Worm (Caenorhabditis elegans) whole organism, young adult: ENCODE results near the gene F28C6.5.

Experiments used
- B0261.1 ChIP-seq: sonication (generic microtip); optimal IDR thresholded peaks from 2 replicates; lab custom pipeline; 2016; ENCODE audit warnings: mild to moderate bottlenecking, missing genetic modification characterization, moderate library complexity, missing compliant biosample characterization
- C06A6.2 ChIP-seq: fragments of 200-800 bp; sonication (Bioruptor generic); conservative IDR thresholded peaks from 2 replicates; pipeline ENCODE4 v1.3.6; 2022; ENCODE audit warnings: missing genetic modification characterization, missing compliant biosample characterization
- C17E4.6 ChIP-seq: fragments of 200-800 bp; sonication (Bioruptor generic); IDR thresholded peaks from 2 replicates; pipeline ENCODE4 v1.3.6; 2022; ENCODE audit warnings: missing genetic modification reagents, missing genetic modification characterization, missing compliant biosample characterization
- F10E7.11 ChIP-seq: sonication (generic microtip); optimal IDR thresholded peaks from 2 replicates; lab custom pipeline; 2017; ENCODE audit warnings: mild to moderate bottlenecking, missing genetic modification characterization, moderate library complexity, missing compliant biosample characterization
- F49E8.2 ChIP-seq: sonication (generic microtip); optimal IDR thresholded peaks from 3 replicates; lab custom pipeline; 2017; ENCODE audit warnings: missing genetic modification characterization, mild to moderate bottlenecking, missing compliant biosample characterization, antibody characterized with exemption, moderate library complexity; ENCODE audit not compliant: insufficient read depth
- F57A8.1 ChIP-seq: fragments of 200-800 bp; sonication (Bioruptor generic); optimal IDR thresholded peaks from 2 replicates; lab custom pipeline; 2018; ENCODE audit warnings: mild to moderate bottlenecking, missing genetic modification characterization, moderate library complexity, missing compliant biosample characterization
- K11D2.4 ChIP-seq: fragments of 200-800 bp; sonication (Bioruptor generic); IDR thresholded peaks from 2 replicates; pipeline ENCODE4 v1.3.6; 2022; ENCODE audit warnings: missing genetic modification reagents, missing genetic modification characterization, missing compliant biosample characterization
- T07F8.4 ChIP-seq: sonication (generic microtip); optimal IDR thresholded peaks from 2 replicates; lab custom pipeline; 2016; ENCODE audit warnings: mild to moderate bottlenecking, missing genetic modification characterization, moderate library complexity, missing compliant biosample characterization
- Y53F4B.3 ChIP-seq: fragments of 200-800 bp; sonication (Bioruptor generic); IDR thresholded peaks from 2 replicates; pipeline ENCODE4 v1.3.6; 2022; ENCODE audit warnings: missing genetic modification reagents, missing genetic modification characterization, missing compliant biosample characterization
- Y67H2A.10 ChIP-seq: fragments of 200-800 bp; sonication (Bioruptor generic); conservative IDR thresholded peaks from 2 replicates; pipeline ENCODE4 v1.3.6; 2022; ENCODE audit warnings: missing genetic modification reagents, missing genetic modification characterization, missing compliant biosample characterization
- akir-1 ChIP-seq: fragments of 200-800 bp; sonication (Bioruptor generic); optimal IDR thresholded peaks from 2 replicates; lab custom pipeline; 2018; ENCODE audit warnings: mild to moderate bottlenecking, missing genetic modification characterization, moderate library complexity, missing compliant biosample characterization
- atf-7 ChIP-seq: sonication (generic microtip); optimal IDR thresholded peaks from 2 replicates; lab custom pipeline; 2017; ENCODE audit warnings: mild to moderate bottlenecking, missing genetic modification characterization, missing compliant biosample characterization
- attf-3 ChIP-seq: fragments of 200-800 bp; sonication (Bioruptor generic); conservative IDR thresholded peaks from 2 replicates; pipeline ENCODE4 v1.3.6; 2022; ENCODE audit warnings: missing genetic modification reagents, missing genetic modification characterization, missing compliant biosample characterization
- cebp-1 ChIP-seq, 2 experiments: fragments of 200-800 bp in 1 of 2; sonication (Bioruptor generic) in 1 of 2; sonication (generic microtip) in 1 of 2; IDR thresholded peaks in 1 of 2; optimal IDR thresholded peaks in 1 of 2; 2 replicates each; pipeline versions ENCODE4 v1.3.6 to Lab custom; 2017 to 2022; ENCODE audit warnings: missing compliant biosample characterization in 2 of 2, missing genetic modification characterization in 2 of 2, mild to moderate bottlenecking in 1 of 2, missing genetic modification reagents in 1 of 2, moderate library complexity in 1 of 2
- ceh-100 ChIP-seq: fragments of 200-800 bp; sonication (Bioruptor generic); IDR thresholded peaks from 2 replicates; pipeline ENCODE4 v1.3.6; 2022; ENCODE audit warnings: missing genetic modification reagents, missing genetic modification characterization, missing compliant biosample characterization
- ceh-27 ChIP-seq: fragments of 200-800 bp; sonication (Bioruptor generic); optimal IDR thresholded peaks from 2 replicates; lab custom pipeline; 2018; ENCODE audit warnings: mild to moderate bottlenecking, missing genetic modification characterization, moderate library complexity, missing compliant biosample characterization
- ceh-79 ChIP-seq: sonication (generic microtip); optimal IDR thresholded peaks from 2 replicates; lab custom pipeline; 2017; ENCODE audit warnings: mild to moderate bottlenecking, missing genetic modification characterization, missing compliant biosample characterization
- chd-7 ChIP-seq: sonication (generic microtip); optimal IDR thresholded peaks from 2 replicates; lab custom pipeline; 2016; ENCODE audit warnings: mild to moderate bottlenecking, missing genetic modification characterization, moderate library complexity, missing compliant biosample characterization
- die-1 ChIP-seq: sonication (generic microtip); optimal IDR thresholded peaks from 2 replicates; lab custom pipeline; 2016; ENCODE audit warnings: missing genotype, mild to moderate bottlenecking, missing genetic modification characterization, missing compliant biosample characterization
- efl-1 ChIP-seq: fragments of 150-350 bp; optimal IDR thresholded peaks from 2 replicates; lab custom pipeline; 2014; ENCODE audit warnings: missing biosample characterization, missing genetic modification reagents, missing genetic modification characterization
- egl-18 ChIP-seq: fragments of 200-800 bp; sonication (Bioruptor generic); IDR thresholded peaks from 2 replicates; pipeline ENCODE4 v1.3.6; 2022; ENCODE audit warnings: missing genetic modification reagents, missing genetic modification characterization, missing compliant biosample characterization
- egl-44 ChIP-seq: fragments of 200-800 bp; sonication (Bioruptor generic); IDR thresholded peaks from 2 replicates; pipeline ENCODE4 v1.3.6; 2022; ENCODE audit warnings: missing genetic modification reagents, missing genetic modification characterization, missing compliant biosample characterization
- egrh-3 ChIP-seq: fragments of 200-800 bp; sonication (Bioruptor generic); IDR thresholded peaks from 2 replicates; pipeline ENCODE4 v1.3.6; 2022; ENCODE audit warnings: missing genetic modification reagents, missing genetic modification characterization, missing compliant biosample characterization
- hlh-26 ChIP-seq: fragments of 200-800 bp; sonication (Bioruptor generic); conservative IDR thresholded peaks from 2 replicates; pipeline ENCODE4 v1.3.6; 2022; ENCODE audit warnings: missing genetic modification reagents, missing genetic modification characterization, missing compliant biosample characterization
- hmg-1.2 ChIP-seq: fragments of 200-800 bp; sonication (Bioruptor generic); IDR thresholded peaks from 2 replicates; pipeline ENCODE4 v1.3.6; 2022; ENCODE audit warnings: missing genetic modification reagents, missing genetic modification characterization, missing compliant biosample characterization
- hmg-20 ChIP-seq: fragments of 200-800 bp; sonication (Bioruptor generic); IDR thresholded peaks from 2 replicates; pipeline ENCODE4 v1.3.6; 2022; ENCODE audit warnings: missing genetic modification reagents, missing genetic modification characterization, missing compliant biosample characterization
- lag-1 ChIP-seq: fragments of 200-800 bp; sonication (Bioruptor generic); IDR thresholded peaks from 2 replicates; pipeline ENCODE4 v1.3.6; 2022; ENCODE audit warnings: missing genetic modification reagents, missing genetic modification characterization, missing compliant biosample characterization
- lir-1 ChIP-seq: fragments of 200-800 bp; sonication (Bioruptor generic); conservative IDR thresholded peaks from 2 replicates; pipeline ENCODE4 v1.3.6; 2022; ENCODE audit warnings: missing genetic modification reagents, missing genetic modification characterization, missing compliant biosample characterization
- lsl-1 ChIP-seq: fragments of 200-800 bp; sonication (Bioruptor generic); optimal IDR thresholded peaks from 2 replicates; lab custom pipeline; 2018; ENCODE audit warnings: mild to moderate bottlenecking, missing genetic modification characterization, moderate library complexity, missing compliant biosample characterization
- nfya-1 ChIP-seq: sonication (generic microtip); optimal IDR thresholded peaks from 2 replicates; lab custom pipeline; 2017; ENCODE audit warnings: antibody characterized with exemption, missing compliant biosample characterization, missing genetic modification characterization, borderline replicate concordance; ENCODE audit not compliant: insufficient read depth
- nhr-120 ChIP-seq: fragments of 200-800 bp; sonication (Bioruptor generic); IDR thresholded peaks from 2 replicates; pipeline ENCODE4 v1.3.6; 2022; ENCODE audit warnings: missing genetic modification characterization, missing compliant biosample characterization
- nhr-27 ChIP-seq: fragments of 200-800 bp; sonication (Bioruptor generic); optimal IDR thresholded peaks from 2 replicates; lab custom pipeline; 2018; ENCODE audit warnings: mild to moderate bottlenecking, missing genetic modification characterization, moderate library complexity, missing compliant biosample characterization
- repo-1 ChIP-seq: sonication (generic microtip); optimal IDR thresholded peaks from 2 replicates; lab custom pipeline; 2017; ENCODE audit warnings: mild to moderate bottlenecking, missing genetic modification characterization, missing compliant biosample characterization
- sea-2 ChIP-seq: fragments of 200-800 bp; sonication (Bioruptor generic); IDR thresholded peaks from 2 replicates; pipeline ENCODE4 v1.3.6; 2022; ENCODE audit warnings: missing genetic modification characterization, missing compliant biosample characterization
- snpc-1.1 ChIP-seq: sonication (generic microtip); optimal IDR thresholded peaks from 2 replicates; lab custom pipeline; 2017; ENCODE audit warnings: missing genetic modification characterization, mild to moderate bottlenecking, missing compliant biosample characterization, antibody characterized with exemption, moderate library complexity, missing genotype, missing genetic modification reagents; ENCODE audit not compliant: insufficient read depth
- snpc-3.4 ChIP-seq: sonication (generic microtip); optimal IDR thresholded peaks from 2 replicates; lab custom pipeline; 2017; ENCODE audit warnings: missing genetic modification characterization, mild to moderate bottlenecking, missing compliant biosample characterization, antibody characterized with exemption, moderate library complexity, missing genotype, missing genetic modification reagents
- tbp1 ChIP-seq: fragments of 200-800 bp; sonication (Bioruptor generic); optimal IDR thresholded peaks from 2 replicates; lab custom pipeline; 2018; ENCODE audit warnings: mild to moderate bottlenecking, missing genetic modification characterization, missing compliant biosample characterization
- ztf-28 ChIP-seq: fragments of 200-800 bp; sonication (Bioruptor generic); IDR thresholded peaks from 2 replicates; pipeline ENCODE4 v1.3.6; 2022; ENCODE audit warnings: missing genetic modification reagents, missing genetic modification characterization, missing compliant biosample characterization

Gene F28C6.5

DNA sequence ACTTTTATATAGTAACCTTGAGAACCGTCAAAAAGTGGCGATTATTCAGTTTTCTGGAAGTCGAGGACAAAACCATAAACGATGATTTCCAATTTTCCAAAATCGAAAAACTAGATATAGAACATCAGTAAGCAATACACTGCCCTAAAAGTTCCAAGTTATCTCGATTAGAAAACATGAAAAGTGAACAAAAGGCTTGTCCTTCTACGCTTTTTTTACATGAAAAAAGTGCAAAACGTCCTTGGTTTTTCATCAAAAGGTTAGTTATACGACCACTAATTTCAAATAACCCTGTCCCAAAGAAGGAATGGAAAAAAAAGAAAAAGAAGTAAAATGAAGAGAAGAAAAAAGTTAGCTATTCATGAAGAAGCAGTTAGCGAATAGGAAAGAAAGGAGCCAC, 13.4 kb upstream of the F28C6.5 start:
- no peak for TF ChIP-seq lag-1 (GFP tag; lab: Robert Waterston, UW)
- TF ChIP-seq tbp1 (GFP tag; lab: Kevin White, UChicago), result no peak
- no peak for TF ChIP-seq nfya-1
- TF ChIP-seq sea-2 (GFP tag; lab: Robert Waterston, UW), result no peak
- no peak for TF ChIP-seq egrh-3 (GFP tag; lab: Robert Waterston, UW)
- TF ChIP-seq hlh-26 (GFP tag; lab: Robert Waterston, UW), result no peak
- TF ChIP-seq snpc-1.1 (tag; lab: Kevin White, UChicago), result no peak
- TF ChIP-seq F57A8.1, result no peak
- TF ChIP-seq attf-3 (GFP tag; lab: Robert Waterston, UW), result no peak
- TF ChIP-seq lir-1 (GFP tag; lab: Robert Waterston, UW), result no peak
- TF ChIP-seq chd-7 (tag; lab: Kevin White, UChicago), result no peak
- no peak for TF ChIP-seq F10E7.11 (tag; lab: Kevin White, UChicago)
- TF ChIP-seq, all 124 proteins: peak for 0

ce11 chrII:8587660-8588230, 11.6 kb upstream of the F28C6.5 start:
- TF ChIP-seq Y67H2A.10 (no peak), efl-1 (GFP tag; lab: Kevin White, UChicago) (no peak), K11D2.4 (no peak), hmg-1.2 (GFP tag; lab: Robert Waterston, UW) (peak; percentile 39; the same call in 1 of the 2 replicates), F49E8.2 (no peak), snpc-3.4 (tag; lab: Kevin White, UChicago) (no peak), repo-1 (no peak), ceh-27 (GFP tag; lab: Kevin White, UChicago) (no peak)

ce11 chrII:8588442-8588841, 10.9 kb upstream of the F28C6.5 start:
- TF ChIP-seq C06A6.2 (GFP tag; lab: Robert Waterston, UW) (no peak), Y53F4B.3 (GFP tag; lab: Robert Waterston, UW) (no peak), die-1 (tag; lab: Kevin White, UChicago) (no peak), ztf-28 (GFP tag; lab: Robert Waterston, UW) (no peak), C17E4.6 (no peak), egl-44 (GFP tag; lab: Robert Waterston, UW) (no peak), lsl-1 (no peak), nhr-120 (GFP tag; lab: Robert Waterston, UW) (no peak), F49E8.2 (no peak), egl-18 (GFP tag; lab: Robert Waterston, UW) (no peak), cebp-1 (GFP tag; IDR thresholded peaks at IDR 0.05; lab: Robert Waterston, UW) (no peak), cebp-1 (tag; optimal IDR thresholded peaks at IDR 0.05; lab: Kevin White, UChicago) (no peak), T07F8.4 (no peak), ceh-79 (tag; lab: Kevin White, UChicago) (no peak), nhr-27 (tag; lab: Kevin White, UChicago) (no peak)
- TF ChIP-seq, all 124 proteins: peak for 0

ce11 chrII:8589227-8589626, 10.1 kb upstream of the F28C6.5 start:
- TF ChIP-seq F49E8.2 (no peak), ceh-100 (no peak), cebp-1 (GFP tag; IDR thresholded peaks at IDR 0.05; lab: Robert Waterston, UW) (no peak), cebp-1 (tag; optimal IDR thresholded peaks at IDR 0.05; lab: Kevin White, UChicago) (no peak), atf-7 (no peak), akir-1 (GFP tag; lab: Kevin White, UChicago) (no peak), hmg-20 (GFP tag; lab: Robert Waterston, UW) (no peak), B0261.1 (tag; lab: Kevin White, UChicago) (no peak), Y53F4B.3 (GFP tag; lab: Robert Waterston, UW) (no peak)
